Worm (Caenorhabditis elegans) whole organism, L4 larva: ENCODE measurements around the gene sap-49.

Source experiments
- ZK337.2 ChIP-seq: fragments of 200-800 bp; sonication (Bioruptor generic); IDR thresholded peaks from 2 replicates; pipeline ENCODE4 v1.3.6; 2022; ENCODE audit warnings: missing genetic modification reagents, missing genetic modification characterization, missing compliant biosample characterization
- lin-39 ChIP-seq: fragments of 150-350 bp; optimal IDR thresholded peaks from 2 replicates; lab custom pipeline; 2014; ENCODE audit warnings: missing biosample characterization, missing genetic modification reagents, missing genetic modification characterization
- madf-5 ChIP-seq, 2 experiments: fragments of 200-800 bp; sonication (Bioruptor generic); IDR thresholded peaks; 2 replicates each; pipeline ENCODE4 v1.3.6; 2022; ENCODE audit warnings: missing compliant biosample characterization in 2 of 2, missing genetic modification characterization in 2 of 2
- nhr-28 ChIP-seq: fragments of 150-350 bp; optimal IDR thresholded peaks from 2 replicates; lab custom pipeline; 2014; ENCODE audit warnings: missing biosample characterization, missing genetic modification characterization
- php-3 ChIP-seq: fragments of 200-800 bp; sonication (Bioruptor generic); IDR thresholded peaks from 2 replicates; pipeline ENCODE4 v1.3.6; 2022; ENCODE audit warnings: missing genetic modification reagents, missing genetic modification characterization, missing compliant biosample characterization

DNA sequence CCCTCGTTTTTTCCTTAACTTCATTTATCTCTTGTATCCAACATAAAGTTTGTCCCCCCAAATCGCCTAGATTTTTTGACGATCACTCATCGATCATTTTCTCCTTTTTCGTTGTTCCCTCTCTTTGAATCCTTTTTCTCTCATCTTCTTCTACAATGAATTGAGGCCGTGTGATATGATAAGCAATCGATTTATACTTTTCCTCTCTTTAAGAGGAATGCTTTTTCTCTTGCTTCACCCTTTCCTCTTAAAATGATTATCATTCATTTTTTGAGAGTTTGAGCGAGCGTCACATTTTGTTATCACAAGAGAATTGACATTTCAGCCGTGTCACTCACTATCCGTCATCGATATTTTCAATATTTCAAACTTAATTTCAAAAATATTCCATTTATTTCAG lies 42.5 kb upstream of the sap-49 start, which contains the start of gene K02C4.5:
- TF ChIP-seq nhr-28 (tag; lab: Kevin White, UChicago) (peak; percentile 65), ZK337.2 (GFP tag; lab: Robert Waterston, UW) (no peak), lin-39 (tag; lab: Kevin White, UChicago) (no peak), madf-5 (GFP tag; IDR thresholded peaks at IDR 0.05; lab: Robert Waterston, UW) (no peak), php-3 (GFP tag; lab: Robert Waterston, UW) (0 out of 2 replicates have a peak, but pooled peaks have one; percentile 49)
